Fruit fly (Drosophila melanogaster): ENCODE measurements around the gene CG33927.

DNA sequence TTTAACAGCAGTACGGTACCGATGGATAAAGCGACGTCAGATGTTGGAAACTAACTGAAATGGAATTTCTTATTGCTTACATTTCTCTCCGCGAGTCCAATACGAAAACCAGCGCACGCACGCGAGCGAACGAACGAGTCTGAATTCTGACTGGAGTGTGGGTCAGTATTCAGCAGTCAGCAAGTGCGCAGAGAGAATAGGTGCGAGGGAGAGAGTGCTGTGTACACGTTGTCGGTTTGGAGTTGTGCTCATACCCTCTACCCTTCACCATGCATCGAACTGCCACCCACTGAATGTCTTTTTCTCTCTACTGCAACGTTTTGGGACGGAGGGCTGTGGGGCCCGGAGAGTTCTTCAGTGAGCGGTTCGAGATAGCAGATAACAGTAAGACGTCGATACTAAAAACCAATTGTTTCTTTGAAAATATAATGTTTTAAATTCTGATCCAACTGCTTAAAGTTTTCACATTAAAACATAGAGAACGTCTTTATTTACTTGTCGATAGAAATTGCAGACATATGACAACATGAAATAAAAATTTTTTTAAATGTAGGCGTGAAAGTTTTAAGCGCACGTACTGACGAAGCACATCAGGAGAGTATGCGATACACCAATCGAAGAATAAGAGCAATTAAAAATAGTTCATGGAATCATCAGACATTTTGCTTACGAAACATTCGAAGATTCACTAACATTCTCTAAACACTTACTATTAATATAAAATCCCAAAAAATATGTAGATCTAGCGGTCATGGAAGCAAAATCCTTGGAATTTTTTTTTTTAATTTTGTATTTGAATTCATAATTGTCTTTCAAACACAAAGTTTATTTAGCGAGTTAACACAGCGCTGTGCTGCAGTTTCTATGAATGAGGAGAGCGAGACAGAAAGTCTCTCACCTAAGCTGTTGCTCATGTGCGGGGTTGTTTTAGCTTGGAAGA lies 49.4 kb upstream of the CG33927 start:
- TF ChIP-seq cic (GFP tag; optimal IDR thresholded peaks at IDR 0.05), result peak; percentile 57
- TF ChIP-seq Hr96 (GFP tag; optimal IDR thresholded peaks at IDR 0.05), result peak; percentile 64
- peak; percentile 54 for TF ChIP-seq tj (GFP tag; optimal IDR thresholded peaks at IDR 0.05)
- TF ChIP-seq CG5204 (GFP tag; optimal IDR thresholded peaks at IDR 0.05), result peak; percentile 91
- TF ChIP-seq toe (GFP tag; optimal IDR thresholded peaks at IDR 0.05), result peak; percentile 85
- TF ChIP-seq CG14711 (tag; optimal IDR thresholded peaks at IDR 0.05), result peak; percentile 58
- TF ChIP-seq CG33017 (tag; optimal IDR thresholded peaks at IDR 0.05), result peak; percentile 68
- TF ChIP-seq Clk (GFP tag; optimal IDR thresholded peaks at IDR 0.05), result peak; percentile 26
- TF ChIP-seq kay (GFP tag; ENCODE audit: borderline replicate concordance), result peak; percentile 76
- peak; percentile 77 for TF ChIP-seq CG7101 (tag; optimal IDR thresholded peaks at IDR 0.05)
